Worm (Caenorhabditis elegans): ENCODE results near the gene frpr-4.

Gene frpr-4

DNA sequence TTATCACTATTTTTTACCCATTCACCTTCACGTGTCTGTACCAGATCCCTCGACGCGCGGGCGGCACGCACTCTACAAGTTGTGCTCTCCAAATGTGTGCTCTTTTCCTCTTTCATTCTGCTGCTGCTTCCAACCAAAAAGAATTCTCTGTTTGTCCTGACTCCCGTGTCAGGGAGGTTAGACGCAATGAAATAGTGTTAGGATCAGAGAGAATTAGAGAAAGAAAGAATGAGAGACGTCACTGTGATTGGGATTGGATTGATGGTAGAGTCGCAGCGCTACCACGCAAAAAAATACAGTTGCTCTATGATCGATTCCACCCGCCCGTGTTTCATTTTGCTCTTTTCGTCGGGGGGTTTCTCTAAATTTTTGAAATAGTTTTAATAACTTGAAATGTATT is 35.7 kb upstream of the frpr-4 start:
- TF ChIP-seq nhr-12 (tag; optimal IDR thresholded peaks at IDR 0.05) (no peak), nhr-2 (tag; optimal IDR thresholded peaks at IDR 0.05) (no peak), hlh-1 (tag; optimal IDR thresholded peaks at IDR 0.05) (no peak), ham-2 (GFP tag; optimal IDR thresholded peaks at IDR 0.05) (no peak)

DNA sequence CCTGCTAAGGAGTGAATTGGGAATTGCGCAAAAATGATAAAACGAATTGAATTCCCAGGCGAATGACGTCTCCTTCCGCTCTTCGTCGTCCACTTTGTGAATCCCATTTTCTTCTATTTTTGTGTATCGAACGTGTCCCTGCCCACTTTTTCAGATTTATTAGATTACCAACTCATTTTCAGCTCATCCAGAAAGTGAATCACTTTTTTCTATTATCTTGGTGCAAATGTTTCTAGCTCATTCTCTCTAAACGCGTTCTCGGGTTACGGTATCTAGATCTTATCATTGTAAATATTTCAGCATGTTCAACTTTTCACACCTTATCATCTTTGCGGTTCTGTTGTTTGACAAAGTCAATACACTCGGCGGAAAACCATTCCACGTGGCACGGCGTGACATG is 33.8 kb upstream of the frpr-4 start, which contains the start of gene ZK622.5:
Gene ZK622.5, plus strand, starts transcription at position 301 of the 400 bp plus-strand sequence.
- TF ChIP-seq bed-3 (GFP tag; optimal IDR thresholded peaks at IDR 0.05) (no peak), ceh-83 (GFP tag; optimal IDR thresholded peaks at IDR 0.05) (no peak), cnd-1 (tag; optimal IDR thresholded peaks at IDR 0.05) (no peak), mep-1 (tag; optimal IDR thresholded peaks at IDR 0.05) (no peak), mab-5 (tag; optimal IDR thresholded peaks at IDR 0.05) (no peak), M03D4.4 (tag; optimal IDR thresholded peaks at IDR 0.05) (no peak), hlh-1 (tag; optimal IDR thresholded peaks at IDR 0.05) (no peak), sem-2 (GFP tag; optimal IDR thresholded peaks at IDR 0.05) (no peak), ces-1 (GFP tag; optimal IDR thresholded peaks at IDR 0.05) (no peak), tbx-8 (GFP tag; optimal IDR thresholded peaks at IDR 0.05) (no peak), nhr-237 (tag; optimal IDR thresholded peaks at IDR 0.05) (no peak), lin-13 (tag; optimal IDR thresholded peaks at IDR 0.05) (no peak), mls-2 (tag; optimal IDR thresholded peaks at IDR 0.05) (no peak), ztf-11 (tag; optimal IDR thresholded peaks at IDR 0.05) (no peak), flh-1 (GFP tag; optimal IDR thresholded peaks at IDR 0.05) (no peak), snpc-4 (tag; optimal IDR thresholded peaks at IDR 0.05) (no peak), ceh-39 (tag; optimal IDR thresholded peaks at IDR 0.05) (no peak), sptf-1 (tag; optimal IDR thresholded peaks at IDR 0.05) (no peak), elt-3 (tag; optimal IDR thresholded peaks at IDR 0.05) (no peak), unc-120 (tag; optimal IDR thresholded peaks at IDR 0.05; ENCODE audit: poor library complexity, severe bottlenecking) (no peak)

DNA sequence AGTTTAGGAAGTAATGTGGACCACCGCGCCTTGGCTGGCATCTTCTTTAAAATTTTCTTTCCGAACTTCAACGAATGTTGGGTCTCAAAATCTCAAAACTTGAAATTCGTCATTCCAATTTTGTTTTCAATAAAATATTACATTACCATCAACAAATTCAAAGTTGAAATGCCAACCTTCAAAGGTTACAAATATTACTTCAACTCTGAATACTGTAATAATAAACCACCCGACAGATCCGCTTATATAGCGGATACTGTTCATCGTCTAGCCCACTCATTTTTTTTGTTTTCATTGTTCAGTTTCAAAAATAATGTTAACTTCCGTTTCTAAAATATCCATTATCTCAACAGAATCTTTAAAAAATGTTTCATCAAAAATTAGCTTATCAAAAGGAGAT is 29.7 kb upstream of the frpr-4 start, which contains the start of gene gur-5:
Gene gur-5, plus strand, starts transcription at position 301 of the 400 bp plus-strand sequence.
- TF ChIP-seq ceh-43 (GFP tag; optimal IDR thresholded peaks at IDR 0.05) = no peak
- TF ChIP-seq hlh-1 (tag; optimal IDR thresholded peaks at IDR 0.05) = no peak

DNA sequence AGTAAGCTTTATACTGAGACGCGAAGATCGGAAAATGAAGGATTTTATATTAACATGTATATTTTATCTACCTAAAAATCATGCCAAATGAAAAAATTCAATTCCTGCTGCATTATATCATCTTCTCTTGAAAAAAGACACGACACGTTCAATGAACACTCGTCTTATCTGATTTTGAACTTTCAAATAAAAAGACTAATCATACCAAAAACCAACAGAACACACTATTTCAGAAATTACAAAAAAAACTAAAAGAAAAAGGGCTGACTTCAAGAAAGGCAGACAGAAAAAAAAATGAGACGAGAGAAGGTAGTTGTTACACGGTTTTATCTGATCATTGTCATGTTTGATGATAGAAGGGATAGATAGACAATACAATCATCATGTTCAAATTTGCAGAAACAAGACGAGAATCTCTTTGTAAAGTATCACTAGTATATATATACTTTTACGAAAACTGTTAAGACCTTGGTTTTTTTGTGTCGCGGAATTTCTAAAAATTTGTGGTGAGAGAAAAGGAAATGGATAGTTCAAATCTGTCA is 27.5 kb upstream of the frpr-4 start:
- TF ChIP-seq snpc-4 (tag; optimal IDR thresholded peaks at IDR 0.05) (no peak), pha-4 (tag; optimal IDR thresholded peaks at IDR 0.05) (no peak), hlh-1 (tag; optimal IDR thresholded peaks at IDR 0.05) (no peak), nhr-76 (tag; optimal IDR thresholded peaks at IDR 0.05) (no peak), unc-39 (tag; optimal IDR thresholded peaks at IDR 0.05) (no peak), cnd-1 (tag; optimal IDR thresholded peaks at IDR 0.05) (no peak), sptf-1 (tag; optimal IDR thresholded peaks at IDR 0.05) (no peak), blmp-1 (tag; optimal IDR thresholded peaks at IDR 0.05) (no peak), unc-62 (GFP tag; optimal IDR thresholded peaks at IDR 0.05) (no peak), nhr-2 (tag; optimal IDR thresholded peaks at IDR 0.05) (no peak), lin-13 (tag; optimal IDR thresholded peaks at IDR 0.05) (no peak), flh-1 (GFP tag; optimal IDR thresholded peaks at IDR 0.05) (no peak)

- no peak for TF ChIP-seq unc-39 (tag; optimal IDR thresholded peaks at IDR 0.05)
- TF ChIP-seq lin-32 (GFP tag; optimal IDR thresholded peaks at IDR 0.05) = no peak
- no peak for TF ChIP-seq nhr-237 (tag; optimal IDR thresholded peaks at IDR 0.05)
- no peak for TF ChIP-seq elt-3 (tag; optimal IDR thresholded peaks at IDR 0.05)
- no peak for TF ChIP-seq unc-62 (GFP tag; optimal IDR thresholded peaks at IDR 0.05)
- no peak for TF ChIP-seq snpc-4 (tag; optimal IDR thresholded peaks at IDR 0.05)
- no peak for TF ChIP-seq hlh-1 (tag; optimal IDR thresholded peaks at IDR 0.05)
- no peak for TF ChIP-seq nhr-12 (tag; optimal IDR thresholded peaks at IDR 0.05)
- no peak for TF ChIP-seq ceh-43 (GFP tag; optimal IDR thresholded peaks at IDR 0.05)
Observed at ce11 chrII:5282192-5282591, 26.9 kb upstream of the frpr-4 start, which contains the start of gene pmt-1. Gene pmt-1, minus strand, starts transcription at chrII:5282523.

ce11 chrII:5281137-5281536 is 25.8 kb upstream of the frpr-4 start:
- TF ChIP-seq zip-8 (tag; optimal IDR thresholded peaks at IDR 0.05) (no peak), unc-120 (tag; optimal IDR thresholded peaks at IDR 0.05; ENCODE audit: poor library complexity, severe bottlenecking) (no peak), blmp-1 (tag; optimal IDR thresholded peaks at IDR 0.05) (no peak), ceh-43 (GFP tag; optimal IDR thresholded peaks at IDR 0.05) (no peak), elt-1 (tag; optimal IDR thresholded peaks at IDR 0.05; ENCODE audit: borderline replicate concordance, insufficient read depth) (no peak), lin-32 (GFP tag; optimal IDR thresholded peaks at IDR 0.05) (no peak), flh-1 (GFP tag; optimal IDR thresholded peaks at IDR 0.05) (no peak), nhr-237 (tag; optimal IDR thresholded peaks at IDR 0.05) (no peak)

Measured in whole organism, mixed stage, embryonic.